Worm (Caenorhabditis elegans): ENCODE data around the gene R10D12.1.

DNA sequence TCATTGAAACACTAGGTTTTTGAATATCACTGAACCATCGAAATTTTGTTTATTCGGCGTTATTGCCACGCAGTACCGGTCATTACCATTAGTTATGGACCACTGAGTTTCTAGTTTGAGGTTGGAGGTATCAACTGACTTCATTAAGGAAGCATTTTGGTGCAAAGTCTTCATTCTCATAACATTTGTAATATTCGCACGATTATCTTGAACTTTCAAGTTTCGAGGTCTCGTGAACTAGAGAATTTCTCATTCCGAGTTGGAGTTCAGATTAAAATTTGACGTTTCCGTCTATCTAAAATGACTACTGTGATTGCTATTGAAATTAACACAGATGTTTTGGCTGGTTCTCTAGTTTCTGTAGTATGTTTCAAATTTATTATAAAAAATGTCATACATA is 13.7 kb downstream of the R10D12.1 start, which contains the start of gene srx-42:
- TF ChIP-seq ama-1 (optimal IDR thresholded peaks at IDR 0.05), result no peak
- TF ChIP-seq flt-1 (GFP tag; IDR thresholded peaks at IDR 0.05), result no peak
- no peak for TF ChIP-seq ceh-13 (GFP tag; optimal IDR thresholded peaks at IDR 0.05)
- no peak for TF ChIP-seq hmg-4 (GFP tag; optimal IDR thresholded peaks at IDR 0.05)
- TF ChIP-seq hnd-1 (tag; optimal IDR thresholded peaks at IDR 0.05), result no peak
- no peak for TF ChIP-seq tbx-37 (GFP tag; conservative IDR thresholded peaks at IDR 0.05)
- TF ChIP-seq hmbx-1 (tag; optimal IDR thresholded peaks at IDR 0.05), result no peak
- no peak for TF ChIP-seq ets-7 (tag; optimal IDR thresholded peaks at IDR 0.05)
- TF ChIP-seq scrt-1 (GFP tag; IDR thresholded peaks at IDR 0.05), result no peak
- TF ChIP-seq aly-1 (tag; optimal IDR thresholded peaks at IDR 0.05), result no peak
- TF ChIP-seq tbx-11 (GFP tag; IDR thresholded peaks at IDR 0.05), result no peak
- TF ChIP-seq F13C5.2 (tag; optimal IDR thresholded peaks at IDR 0.05), result no peak
- TF ChIP-seq B0310.2 (tag; optimal IDR thresholded peaks at IDR 0.05), result no peak
- no peak for TF ChIP-seq ceh-36 (tag; optimal IDR thresholded peaks at IDR 0.05)

Measured in whole organism, early embryonic.